Fruit fly (Drosophila melanogaster): ENCODE data around the gene TfIIEbeta.

The TfIIEbeta gene

dm6 chr3L:4277796-4278195 lies 9.0 kb upstream of the TfIIEbeta start, which contains the start of gene Ctl1 (continued):
- no peak for TF ChIP-seq CG13424 (tag; optimal IDR thresholded peaks at IDR 0.05)
- no peak for TF ChIP-seq bowl (GFP tag; IDR thresholded peaks at IDR 0.05)
- TF ChIP-seq nerfin-2 (GFP tag; IDR thresholded peaks at IDR 0.05; ENCODE audit: partially characterized antibody): no peak
- TF ChIP-seq CG10959 (GFP tag; IDR thresholded peaks at IDR 0.05): no peak
- TF ChIP-seq sqz (GFP tag; optimal IDR thresholded peaks at IDR 0.05): no peak
- TF ChIP-seq crc (GFP tag; optimal IDR thresholded peaks at IDR 0.05): no peak
- no peak for TF ChIP-seq Lpt (GFP tag; optimal IDR thresholded peaks at IDR 0.05)
- no peak for TF ChIP-seq crp (GFP tag; optimal IDR thresholded peaks at IDR 0.05)
- no peak for TF ChIP-seq CHES-1-like (GFP tag; optimal IDR thresholded peaks at IDR 0.05)
- TF ChIP-seq CG7928 (GFP tag; optimal IDR thresholded peaks at IDR 0.05): no peak
- TF ChIP-seq CG17912 (GFP tag; optimal IDR thresholded peaks at IDR 0.05): no peak
- TF ChIP-seq CG9797 (GFP tag; optimal IDR thresholded peaks at IDR 0.05): peak; percentile 84
- TF ChIP-seq CG18619 (GFP tag; optimal IDR thresholded peaks at IDR 0.05): no peak
- TF ChIP-seq CG12219 (GFP tag; optimal IDR thresholded peaks at IDR 0.05): no peak
- TF ChIP-seq D19B (GFP tag; optimal IDR thresholded peaks at IDR 0.05): no peak
- TF ChIP-seq CTCF (GFP tag; optimal IDR thresholded peaks at IDR 0.05): no peak
- TF ChIP-seq CG13775 (GFP tag; optimal IDR thresholded peaks at IDR 0.05): no peak
- TF ChIP-seq Dfd (GFP tag; optimal IDR thresholded peaks at IDR 0.05): no peak
- no peak for TF ChIP-seq wor (GFP tag; IDR thresholded peaks at IDR 0.05)
- no peak for TF ChIP-seq CG2120 (GFP tag; optimal IDR thresholded peaks at IDR 0.05)
- no peak for TF ChIP-seq Adf1 (GFP tag; IDR thresholded peaks at IDR 0.05)
- peak; percentile 95 for TF ChIP-seq E2f2 (GFP tag; IDR thresholded peaks at IDR 0.05)
- no peak for TF ChIP-seq tgo (GFP tag; IDR thresholded peaks at IDR 0.05)
- TF ChIP-seq CG6813 (GFP tag; optimal IDR thresholded peaks at IDR 0.05): no peak
- no peak for TF ChIP-seq gcm (GFP tag; optimal IDR thresholded peaks at IDR 0.05)
- no peak for TF ChIP-seq jumu (GFP tag; optimal IDR thresholded peaks at IDR 0.05)
- no peak for TF ChIP-seq Ets65A (GFP tag)
- TF ChIP-seq Myb (GFP tag; optimal IDR thresholded peaks at IDR 0.05): peak; percentile 35
- no peak for TF ChIP-seq CG10565 (GFP tag; optimal IDR thresholded peaks at IDR 0.05)
- no peak for TF ChIP-seq bsh (GFP tag; optimal IDR thresholded peaks at IDR 0.05)
- TF ChIP-seq bbx (GFP tag; IDR thresholded peaks at IDR 0.05; ENCODE audit: partially characterized antibody): no peak
- TF ChIP-seq toy (GFP tag; IDR thresholded peaks at IDR 0.05): no peak
- TF ChIP-seq pzg (GFP tag; optimal IDR thresholded peaks at IDR 0.05): peak; percentile 62
- TF ChIP-seq trem (tag; optimal IDR thresholded peaks at IDR 0.05): peak; percentile 42
- TF ChIP-seq pros (GFP tag; optimal IDR thresholded peaks at IDR 0.05): no peak
- TF ChIP-seq CG6689 (GFP tag; IDR thresholded peaks at IDR 0.05): no peak
- TF ChIP-seq trh (GFP tag; optimal IDR thresholded peaks at IDR 0.05): no peak
- no peak for TF ChIP-seq abd-A (tag; optimal IDR thresholded peaks at IDR 0.05)
- TF ChIP-seq gt (GFP tag; IDR thresholded peaks at IDR 0.05): no peak
- TF ChIP-seq CG14710 (tag; optimal IDR thresholded peaks at IDR 0.05): peak; percentile 12
- no peak for TF ChIP-seq sob (GFP tag; IDR thresholded peaks at IDR 0.05)
- TF ChIP-seq CG7271 (tag; optimal IDR thresholded peaks at IDR 0.05): no peak
- TF ChIP-seq Atf6 (GFP tag; IDR thresholded peaks at IDR 0.05): no peak
- TF ChIP-seq NfI (GFP tag; optimal IDR thresholded peaks at IDR 0.05): no peak
- peak; percentile 31 for TF ChIP-seq HmgZ (tag; optimal IDR thresholded peaks at IDR 0.05)
- TF ChIP-seq fd64A (GFP tag; optimal IDR thresholded peaks at IDR 0.05): no peak
- TF ChIP-seq slbo (GFP tag; IDR thresholded peaks at IDR 0.05): no peak
- no peak for TF ChIP-seq HLH54F (GFP tag; optimal IDR thresholded peaks at IDR 0.05)
- no peak for TF ChIP-seq CG6654 (GFP tag; optimal IDR thresholded peaks at IDR 0.05)
- TF ChIP-seq onecut (GFP tag; IDR thresholded peaks at IDR 0.05): no peak
- no peak for TF ChIP-seq B-H2 (GFP tag; optimal IDR thresholded peaks at IDR 0.05)
- no peak for TF ChIP-seq CG14050 (GFP tag; IDR thresholded peaks at IDR 0.05)
- peak; percentile 84 for TF ChIP-seq sens (GFP tag)
